Worm (Caenorhabditis elegans) whole organism, L1 larva: ENCODE data around the gene skr-19.

Experiments used
- C16A3.4 ChIP-seq: fragments of 150-350 bp; optimal IDR thresholded peaks from 2 replicates; lab custom pipeline; 2014; ENCODE audit warnings: missing biosample characterization, missing genetic modification characterization
- F16B12.6 ChIP-seq: fragments of 150-350 bp; optimal IDR thresholded peaks from 2 replicates; lab custom pipeline; 2014; ENCODE audit warnings: missing biosample characterization, missing genetic modification characterization
- ama-1 ChIP-seq: fragments of 150-350 bp; optimal IDR thresholded peaks from 2 replicates; lab custom pipeline; 2014
- ceh-63 ChIP-seq: fragments of 200-800 bp; sonication (Bioruptor generic); optimal IDR thresholded peaks from 2 replicates; lab custom pipeline; 2018; ENCODE audit warnings: mild to moderate bottlenecking, missing genetic modification characterization, missing compliant biosample characterization
- ceh-8 ChIP-seq: fragments of 200-800 bp; sonication (Bioruptor generic); optimal IDR thresholded peaks from 2 replicates; lab custom pipeline; 2018; ENCODE audit warnings: mild to moderate bottlenecking, missing genetic modification characterization, moderate library complexity, missing compliant biosample characterization
- ceh-82 ChIP-seq, 3 experiments: fragments of 150-350 bp in 1 of 3; sonication (generic microtip) in 2 of 3; optimal IDR thresholded peaks; 2 replicates each; lab custom pipeline; 2014 to 2017; ENCODE audit warnings: missing biosample characterization in 3 of 3, missing genetic modification characterization in 3 of 3
- ceh-88 ChIP-seq: fragments of 200-800 bp; sonication (Bioruptor generic); IDR thresholded peaks from 2 replicates; pipeline ENCODE4 v1.3.6; 2022; ENCODE audit warnings: missing genetic modification characterization, missing compliant biosample characterization
- dpl-1 ChIP-seq, 3 experiments: fragments of 150-350 bp in 2 of 3; sonication (generic microtip) in 1 of 3; optimal IDR thresholded peaks; 2 replicates each; lab custom pipeline; 2014 to 2017; ENCODE audit warnings: missing biosample characterization in 3 of 3, missing genetic modification characterization in 3 of 3, missing genetic modification reagents in 3 of 3
- dsc-1 ChIP-seq: sonication (generic microtip); optimal IDR thresholded peaks from 2 replicates; lab custom pipeline; 2016; ENCODE audit warnings: mild to moderate bottlenecking, missing genetic modification characterization, missing compliant biosample characterization
- efl-1 ChIP-seq, 4 experiments: fragments of 150-350 bp; optimal IDR thresholded peaks in 3 of 4; peaks in 1 of 4; 1 replicate in 1 of 4; 2 replicates in 3 of 4; lab custom pipeline; 2014; ENCODE audit warnings: missing biosample characterization in 2 of 4, missing genetic modification characterization in 2 of 4, missing genetic modification reagents in 2 of 4
- efl-3 ChIP-seq: fragments of 200-800 bp; sonication (Bioruptor generic); optimal IDR thresholded peaks from 2 replicates; lab custom pipeline; 2018; ENCODE audit warnings: mild to moderate bottlenecking, missing genetic modification characterization, missing compliant biosample characterization
- egl-27 ChIP-seq, 2 experiments: fragments of 150-350 bp in 1 of 2; sonication (generic microtip); optimal IDR thresholded peaks; 3 replicates each; lab custom pipeline; 2017 to 2018; ENCODE audit warnings: missing biosample characterization in 2 of 2, missing genetic modification characterization in 2 of 2, missing genetic modification reagents in 2 of 2
- elt-3 ChIP-seq, 6 experiments: fragments of 150-350 bp in 1 of 6; sonication (generic microtip); optimal IDR thresholded peaks; 2 replicates each; lab custom pipeline; 2017 to 2018; ENCODE audit warnings: missing biosample characterization in 6 of 6, missing genetic modification characterization in 6 of 6, inconsistent platforms in 1 of 6
- ets-5 ChIP-seq: fragments of 200-800 bp; sonication (Bioruptor generic); IDR thresholded peaks from 2 replicates; pipeline ENCODE4 v1.3.6; 2022; ENCODE audit warnings: missing genetic modification characterization, missing compliant biosample characterization
- fkh-10 ChIP-seq: sonication (generic microtip); optimal IDR thresholded peaks from 2 replicates; lab custom pipeline; 2017; ENCODE audit warnings: missing biosample characterization, missing genetic modification reagents, missing genetic modification characterization
- fkh-4 ChIP-seq: sonication (generic microtip); optimal IDR thresholded peaks from 2 replicates; lab custom pipeline; 2016; ENCODE audit warnings: missing compliant biosample characterization, missing genetic modification characterization, borderline replicate concordance
- grh-1 ChIP-seq: fragments of 200-800 bp; sonication (Bioruptor generic); IDR thresholded peaks from 2 replicates; pipeline ENCODE4 v1.3.6; 2022; ENCODE audit warnings: missing genetic modification reagents, missing genetic modification characterization, missing compliant biosample characterization
- isw-1 ChIP-seq: fragments of 200-800 bp; sonication (Bioruptor generic); IDR thresholded peaks from 2 replicates; pipeline ENCODE4 v1.3.6; 2022; ENCODE audit warnings: missing genetic modification characterization, missing compliant biosample characterization
- lin-14 ChIP-seq: fragments of 200-800 bp; sonication (Bioruptor generic); optimal IDR thresholded peaks from 2 replicates; lab custom pipeline; 2018; ENCODE audit warnings: mild to moderate bottlenecking, missing genetic modification characterization, moderate library complexity, missing compliant biosample characterization
- lin-35 ChIP-seq, 2 experiments: fragments of 150-350 bp; optimal IDR thresholded peaks; 2 replicates each; lab custom pipeline; 2014; ENCODE audit warnings: missing biosample characterization in 2 of 2, missing genetic modification characterization in 2 of 2, missing genetic modification reagents in 2 of 2
- lin-39 ChIP-seq: fragments of 150-350 bp; optimal IDR thresholded peaks from 2 replicates; lab custom pipeline; 2014; ENCODE audit warnings: missing biosample characterization, missing genetic modification reagents, missing genetic modification characterization
- lsy-2 ChIP-seq, 2 experiments: fragments of 150-350 bp; optimal IDR thresholded peaks; 2 replicates each; lab custom pipeline; 2014; ENCODE audit warnings: missing biosample characterization in 2 of 2, missing genetic modification characterization in 2 of 2
- mep-1 ChIP-seq: fragments of 150-350 bp; optimal IDR thresholded peaks from 2 replicates; lab custom pipeline; 2014; ENCODE audit warnings: missing biosample characterization, missing genetic modification characterization
- nhr-12 ChIP-seq: sonication (generic microtip); optimal IDR thresholded peaks from 2 replicates; lab custom pipeline; 2017; ENCODE audit warnings: missing biosample characterization, missing genetic modification characterization
- nhr-19 ChIP-seq: fragments of 200-800 bp; sonication (Bioruptor generic); conservative IDR thresholded peaks from 2 replicates; pipeline ENCODE4 v1.3.6; 2022; ENCODE audit warnings: missing genetic modification characterization, missing compliant biosample characterization
- nhr-28 ChIP-seq: fragments of 150-350 bp; optimal IDR thresholded peaks from 2 replicates; lab custom pipeline; 2014; ENCODE audit warnings: missing biosample characterization, missing genetic modification characterization
- nhr-47 ChIP-seq: sonication (generic microtip); optimal IDR thresholded peaks from 2 replicates; lab custom pipeline; 2016; ENCODE audit warnings: mild to moderate bottlenecking, missing genetic modification characterization, moderate library complexity, missing compliant biosample characterization
- nhr-71 ChIP-seq: sonication (generic microtip); optimal IDR thresholded peaks from 2 replicates; lab custom pipeline; 2016; ENCODE audit warnings: mild to moderate bottlenecking, missing genetic modification characterization, moderate library complexity, missing compliant biosample characterization
- nhr-76 ChIP-seq: sonication (generic microtip); optimal IDR thresholded peaks from 2 replicates; lab custom pipeline; 2017; ENCODE audit warnings: missing biosample characterization, missing genetic modification characterization
- nhr-84 ChIP-seq: sonication (generic microtip); optimal IDR thresholded peaks from 2 replicates; lab custom pipeline; 2017; ENCODE audit warnings: missing biosample characterization, missing genetic modification characterization
- nhr-90 ChIP-seq: sonication (generic microtip); optimal IDR thresholded peaks from 2 replicates; lab custom pipeline; 2016; ENCODE audit warnings: mild to moderate bottlenecking, missing genetic modification characterization, missing compliant biosample characterization; ENCODE audit not compliant: poor library complexity
- pag-3 ChIP-seq: sonication (generic microtip); optimal IDR thresholded peaks from 2 replicates; lab custom pipeline; 2017; ENCODE audit warnings: missing genetic modification characterization, mild to moderate bottlenecking, missing compliant biosample characterization, antibody characterized with exemption, borderline replicate concordance; ENCODE audit not compliant: insufficient read depth
- rnt-1 ChIP-seq: sonication (generic microtip); optimal IDR thresholded peaks from 2 replicates; lab custom pipeline; 2016; ENCODE audit warnings: mild to moderate bottlenecking, missing genetic modification characterization, moderate library complexity, missing compliant biosample characterization
- snu-23 ChIP-seq: sonication (generic microtip); optimal IDR thresholded peaks from 2 replicates; lab custom pipeline; 2016; ENCODE audit warnings: missing genetic modification characterization, missing compliant biosample characterization
- sup-37 ChIP-seq: fragments of 200-800 bp; sonication (Bioruptor generic); optimal IDR thresholded peaks from 2 replicates; lab custom pipeline; 2018; ENCODE audit warnings: mild to moderate bottlenecking, missing genetic modification characterization, missing compliant biosample characterization
- swsn-7 ChIP-seq: sonication (generic microtip); optimal IDR thresholded peaks from 2 replicates; lab custom pipeline; 2016; ENCODE audit warnings: missing genetic modification characterization, missing compliant biosample characterization
- tbx-2 ChIP-seq: sonication (generic microtip); optimal IDR thresholded peaks from 2 replicates; lab custom pipeline; 2016; ENCODE audit warnings: missing genetic modification characterization, missing compliant biosample characterization
- tlp-1 ChIP-seq: fragments of 150-350 bp; optimal IDR thresholded peaks from 2 replicates; lab custom pipeline; 2014; ENCODE audit warnings: missing biosample characterization, missing genetic modification characterization
- unc-86 ChIP-seq: sonication (generic microtip); optimal IDR thresholded peaks from 2 replicates; lab custom pipeline; 2016; ENCODE audit warnings: missing genetic modification characterization, missing compliant biosample characterization
- unc-98 ChIP-seq: fragments of 200-800 bp; sonication (Bioruptor generic); IDR thresholded peaks from 2 replicates; pipeline ENCODE4 v1.3.6; 2022; ENCODE audit warnings: missing genetic modification characterization, missing compliant biosample characterization
- xbp-1 ChIP-seq: sonication (generic microtip); optimal IDR thresholded peaks from 2 replicates; lab custom pipeline; 2016; ENCODE audit warnings: missing genetic modification characterization, missing compliant biosample characterization
- zag-1 ChIP-seq: fragments of 150-350 bp; optimal IDR thresholded peaks from 2 replicates; lab custom pipeline; 2014; ENCODE audit warnings: missing biosample characterization, missing genetic modification characterization
- ztf-11 ChIP-seq, 2 experiments: sonication (generic microtip); optimal IDR thresholded peaks; 2 replicates each; lab custom pipeline; 2016 to 2017; ENCODE audit warnings: missing genetic modification characterization in 2 of 2, missing biosample characterization in 1 of 2, missing compliant biosample characterization in 1 of 2

The skr-19 gene

ce11 chrX:13217940-13218339, 6.6 kb downstream of the skr-19 start:
- no peak for TF ChIP-seq mep-1
- TF ChIP-seq ceh-88, result no peak
- no peak for TF ChIP-seq xbp-1 (tag; lab: Kevin White, UChicago)
- TF ChIP-seq swsn-7 (tag; lab: Kevin White, UChicago), result no peak
- TF ChIP-seq nhr-76, result no peak
- TF ChIP-seq F16B12.6 (tag; lab: Kevin White, UChicago), result no peak
- TF ChIP-seq ztf-11 (tag; optimal IDR thresholded peaks at IDR 0.05; lab: Kevin White, UChicago), result no peak
- no peak for TF ChIP-seq fkh-4 (tag; lab: Kevin White, UChicago)
- no peak for TF ChIP-seq zag-1 (tag; lab: Kevin White, UChicago)
- TF ChIP-seq pag-3 (tag; lab: Kevin White, UChicago), result no peak
- TF ChIP-seq sup-37, result no peak
- TF ChIP-seq lsy-2 (tag; optimal IDR thresholded peaks at IDR 0.05; lab: Kevin White, UChicago), result no peak
- TF ChIP-seq nhr-71 (tag; lab: Kevin White, UChicago), result no peak
- no peak for TF ChIP-seq egl-27 (tag; optimal IDR thresholded peaks at IDR 0.05; lab: Kevin White, UChicago)
- no peak for TF ChIP-seq grh-1 (GFP tag; lab: Robert Waterston, UW)
- TF ChIP-seq nhr-84 (tag; lab: Kevin White, UChicago), result no peak
- no peak for TF ChIP-seq efl-3 (GFP tag; lab: Kevin White, UChicago)
- no peak for TF ChIP-seq nhr-28
- no peak for TF ChIP-seq nhr-12 (tag; lab: Kevin White, UChicago)

- no peak for TF ChIP-seq sup-37
- no peak for TF ChIP-seq swsn-7 (tag; lab: Kevin White, UChicago)
- TF ChIP-seq ets-5, result no peak
- no peak for TF ChIP-seq efl-1 (optimal IDR thresholded peaks at IDR 0.05; lab: Kevin White, UChicago)
- TF ChIP-seq efl-1 (GFP tag; optimal IDR thresholded peaks at IDR 0.05 in 1 of 2; lab: Kevin White, UChicago), result peak in 1 of 2 experiments; percentile 29
- TF ChIP-seq egl-27 (tag; optimal IDR thresholded peaks at IDR 0.05; lab: Kevin White, UChicago), result no peak
- no peak for TF ChIP-seq dpl-1 (GFP tag; optimal IDR thresholded peaks at IDR 0.05; lab: Kevin White, UChicago)
- TF ChIP-seq, all 84 proteins: peak for 1
Measured at ce11 chrX:13216802-13217201, 7.7 kb downstream of the skr-19 start, which contains the start of gene R12H7.4. Gene R12H7.4 (plus strand): TSS chrX:13217102.

ce11 chrX:13212528-13212927, 12.0 kb downstream of the skr-19 start:
- TF ChIP-seq ama-1 (lab: Kevin White, UChicago) (no peak), dsc-1 (peak; percentile 99), fkh-4 (tag; lab: Kevin White, UChicago) (peak; percentile 93)

ce11 chrX:13210478-13210877, 14.0 kb downstream of the skr-19 start:
- TF ChIP-seq efl-1 (optimal IDR thresholded peaks at IDR 0.05; lab: Kevin White, UChicago) (no peak), efl-1 (GFP tag; optimal IDR thresholded peaks at IDR 0.05 in 1 of 2; lab: Kevin White, UChicago) (peak in 1 of 2 experiments; percentile 3), xbp-1 (tag; lab: Kevin White, UChicago) (peak; percentile 43), nhr-90 (no peak), ceh-63 (GFP tag; lab: Kevin White, UChicago) (no peak), snu-23 (GFP tag; lab: Kevin White, UChicago) (peak; percentile 59), lsy-2 (tag; optimal IDR thresholded peaks at IDR 0.05; lab: Kevin White, UChicago) (peak; percentile 24 to 65), rnt-1 (peak; percentile 27), tbx-2 (tag; lab: Kevin White, UChicago) (peak; percentile 57), lin-14 (peak; percentile 94), C16A3.4 (tag; lab: Kevin White, UChicago) (no peak), nhr-47 (tag; lab: Kevin White, UChicago) (peak; percentile 41), nhr-71 (tag; lab: Kevin White, UChicago) (peak; percentile 67), ama-1 (lab: Kevin White, UChicago) (no peak), isw-1 (GFP tag; lab: Robert Waterston, UW) (peak; percentile 14; the same call in 1 of the 2 replicates), swsn-7 (tag; lab: Kevin White, UChicago) (peak; percentile 23), nhr-28 (no peak), nhr-19 (no peak), ceh-82 (tag; optimal IDR thresholded peaks at IDR 0.05; lab: Kevin White, UChicago) (peak; percentile 8 to 19 (median 14)), elt-3 (tag; optimal IDR thresholded peaks at IDR 0.05; lab: Kevin White, UChicago) (no peak), nhr-76 (no peak), pag-3 (tag; lab: Kevin White, UChicago) (peak; percentile 76), zag-1 (tag; lab: Kevin White, UChicago) (peak; percentile 83), dsc-1 (peak; percentile 62), ceh-8 (GFP tag; lab: Kevin White, UChicago) (peak; percentile 10), unc-98 (no peak), unc-86 (tag; lab: Kevin White, UChicago) (peak; percentile 61), sup-37 (no peak), lin-35 (GFP tag; optimal IDR thresholded peaks at IDR 0.05; lab: Kevin White, UChicago) (peak in 1 of 2 experiments; percentile 31), fkh-10 (GFP tag; lab: Kevin White, UChicago) (peak; percentile 89), tlp-1 (tag; lab: Kevin White, UChicago) (no peak), lin-39 (peak; percentile 46)
